Worm (Caenorhabditis elegans) whole organism, mixed stage, embryonic: ENCODE data around the gene zfp-3.

Experiments used
- ceh-39 ChIP-seq: fragments of 150-350 bp; optimal IDR thresholded peaks from 2 replicates; lab custom pipeline; 2014; ENCODE audit warnings: missing biosample characterization, missing genetic modification characterization
- elt-1 ChIP-seq: sonication (generic microtip); optimal IDR thresholded peaks from 2 replicates; lab custom pipeline; 2017; ENCODE audit warnings: missing genetic modification characterization, mild to moderate bottlenecking, missing compliant biosample characterization, antibody characterized with exemption, moderate library complexity, borderline replicate concordance; ENCODE audit not compliant: insufficient read depth
- elt-3 ChIP-seq: fragments of 150-350 bp; optimal IDR thresholded peaks from 2 replicates; lab custom pipeline; 2014; ENCODE audit warnings: missing biosample characterization, missing genetic modification characterization
- flh-1 ChIP-seq: fragments of 200-800 bp; sonication (Bioruptor generic); optimal IDR thresholded peaks from 2 replicates; lab custom pipeline; 2018; ENCODE audit warnings: mild to moderate bottlenecking, missing genetic modification characterization, moderate library complexity, missing compliant biosample characterization
- lsy-2 ChIP-seq: fragments of 150-350 bp; optimal IDR thresholded peaks from 2 replicates; lab custom pipeline; 2014; ENCODE audit warnings: missing biosample characterization, missing genetic modification characterization
- nhr-237 ChIP-seq: fragments of 150-350 bp; optimal IDR thresholded peaks from 2 replicates; lab custom pipeline; 2014; ENCODE audit warnings: missing biosample characterization, missing genetic modification characterization
- nhr-28 ChIP-seq: fragments of 150-350 bp; optimal IDR thresholded peaks from 2 replicates; lab custom pipeline; 2014; ENCODE audit warnings: missing biosample characterization, missing genetic modification characterization
- nhr-76 ChIP-seq: sonication (generic microtip); optimal IDR thresholded peaks from 2 replicates; lab custom pipeline; 2017; ENCODE audit warnings: missing biosample characterization, missing genetic modification characterization
- pha-4 ChIP-seq: fragments of 150-350 bp; optimal IDR thresholded peaks from 2 replicates; lab custom pipeline; 2018; ENCODE audit warnings: missing biosample characterization, missing genetic modification reagents, missing genetic modification characterization
- snpc-4 ChIP-seq: fragments of 150-350 bp; optimal IDR thresholded peaks from 2 replicates; lab custom pipeline; 2014; ENCODE audit warnings: missing biosample characterization, missing genetic modification characterization
- unc-39 ChIP-seq: fragments of 150-350 bp; optimal IDR thresholded peaks from 2 replicates; lab custom pipeline; 2014; ENCODE audit warnings: missing biosample characterization, missing genetic modification characterization
- unc-62 ChIP-seq: fragments of 150-350 bp; optimal IDR thresholded peaks from 2 replicates; lab custom pipeline; 2014; ENCODE audit warnings: missing biosample characterization, missing genetic modification reagents, missing genetic modification characterization

- TF ChIP-seq ceh-39 (tag; lab: Kevin White, UChicago): no peak
- TF ChIP-seq elt-3 (tag; lab: Kevin White, UChicago): no peak
- TF ChIP-seq pha-4 (tag; lab: Kevin White, UChicago): no peak
- TF ChIP-seq lsy-2 (tag; lab: Kevin White, UChicago): no peak
- no peak for TF ChIP-seq nhr-28
- no peak for TF ChIP-seq flh-1 (GFP tag; lab: Kevin White, UChicago)
- TF ChIP-seq unc-39 (tag; lab: Kevin White, UChicago): no peak
- TF ChIP-seq elt-1 (tag; lab: Kevin White, UChicago): no peak
- TF ChIP-seq unc-62 (GFP tag; lab: Kevin White, UChicago): no peak
- no peak for TF ChIP-seq nhr-76 (tag; lab: Kevin White, UChicago)
- no peak for TF ChIP-seq snpc-4 (tag; lab: Kevin White, UChicago)
- no peak for TF ChIP-seq nhr-237 (tag; lab: Kevin White, UChicago)
These were observed 32.1 kb upstream of the zfp-3 start for ce11 chrX:1478569-1478968.
